Fruit fly (Drosophila melanogaster): Measurements from ENCODE around the gene mRpS33.

DNA sequence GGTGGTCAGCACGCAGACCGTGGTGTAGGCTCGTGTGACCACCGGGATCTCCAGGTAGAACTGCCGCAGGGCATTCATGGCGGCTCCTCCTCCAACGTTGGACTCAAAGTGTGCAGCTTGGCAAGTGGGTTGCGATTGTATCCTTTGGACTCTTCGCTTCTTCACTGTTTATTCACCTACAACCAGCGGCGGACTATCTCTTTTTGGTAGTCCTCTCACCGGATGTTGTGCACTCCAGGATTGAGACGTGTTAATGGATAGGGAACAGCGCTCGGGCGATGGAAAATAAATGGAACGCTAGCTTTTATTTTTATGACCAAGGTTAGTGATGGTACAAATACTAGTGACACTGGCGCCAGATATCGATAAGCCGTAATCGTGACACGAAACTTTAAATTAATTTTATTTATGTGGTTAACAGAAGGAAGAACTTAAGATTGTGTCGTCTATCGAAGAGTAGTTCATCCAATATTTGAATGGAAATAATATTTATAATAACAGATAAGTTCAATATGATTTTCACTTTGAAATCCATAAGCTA is 47.5 kb upstream of the mRpS33 start, which contains the start of gene Der-2:
- TF ChIP-seq CTCF (optimal IDR thresholded peaks at IDR 0.05) (no peak), CG8478 (optimal IDR thresholded peaks at IDR 0.05) (no peak)
